Worm (Caenorhabditis elegans): ENCODE data around the gene clec-146.
A peak's percentile ranks its signal among the peaks of the same experiment; 100 is the strongest.

clec-146 gene

DNA sequence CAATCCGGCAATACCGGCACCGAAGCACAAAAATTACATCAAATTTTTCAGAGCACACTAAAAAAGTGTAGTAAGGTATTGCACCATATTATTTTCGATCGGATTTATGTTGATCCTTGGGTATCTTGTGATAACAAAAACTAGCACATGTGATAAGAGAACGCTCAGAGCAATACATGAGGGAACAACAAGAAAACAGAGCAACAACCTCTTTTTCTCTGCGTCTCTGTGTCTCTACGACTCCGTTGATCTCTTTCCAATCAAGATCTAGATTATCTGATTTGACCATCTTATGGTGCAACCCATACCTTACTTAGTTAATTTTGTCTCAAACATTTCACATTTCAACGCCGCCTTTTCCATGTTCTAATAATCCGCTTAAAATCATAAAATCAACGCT, 38.7 kb upstream of the clec-146 start, which contains the start of gene tag-10:
Gene tag-10, plus strand, starts transcription at position 347 of the 400 bp plus-strand sequence.
- TF ChIP-seq tag-97 (GFP tag; IDR thresholded peaks at IDR 0.05) (no peak), ceh-28 (tag; optimal IDR thresholded peaks at IDR 0.05) (no peak), D1046.2 (GFP tag; IDR thresholded peaks at IDR 0.05) (no peak), ceh-62 (tag; optimal IDR thresholded peaks at IDR 0.05) (no peak), nhr-111 (GFP tag; optimal IDR thresholded peaks at IDR 0.05) (no peak), daf-19 (GFP tag; conservative IDR thresholded peaks at IDR 0.05) (no peak), aha-1 (tag) (no peak), ztf-7 (tag; optimal IDR thresholded peaks at IDR 0.05) (peak; percentile 40), daf-8 (GFP tag; IDR thresholded peaks at IDR 0.05) (no peak), lin-39 (tag; optimal IDR thresholded peaks at IDR 0.05) (no peak), dmd-9 (GFP tag; IDR thresholded peaks at IDR 0.05) (no peak), madf-9 (GFP tag; conservative IDR thresholded peaks at IDR 0.05) (no peak), nhr-11 (tag; optimal IDR thresholded peaks at IDR 0.05) (no peak), nhr-77 (tag; optimal IDR thresholded peaks at IDR 0.05) (no peak), daf-16 (GFP tag; optimal IDR thresholded peaks at IDR 0.05) (peak in 1 of 2 experiments; percentile 73), daf-16 (tag; optimal IDR thresholded peaks at IDR 0.05) (peak; percentile 30), lin-38 (GFP tag; IDR thresholded peaks at IDR 0.05) (no peak), duxl-1 (tag; optimal IDR thresholded peaks at IDR 0.05; ENCODE audit: poor library complexity) (no peak)

DNA sequence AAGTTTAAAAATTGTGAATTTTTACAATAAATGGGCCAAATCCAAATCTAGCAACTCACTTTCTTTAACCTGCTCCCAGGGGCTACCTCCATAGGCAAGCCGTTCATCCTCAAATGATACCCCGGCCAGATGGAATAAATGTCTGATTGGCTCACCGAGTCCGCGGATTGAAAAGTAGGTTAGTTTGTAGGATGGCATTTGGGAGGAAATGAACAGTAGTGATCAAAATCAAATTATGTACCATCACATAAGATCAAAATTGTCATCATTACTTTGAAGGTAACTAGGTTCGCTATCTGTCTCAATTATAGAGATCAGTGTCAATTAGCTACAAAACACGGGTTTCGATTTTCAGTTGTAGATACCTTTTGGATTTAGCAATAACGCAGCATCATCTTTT, 37.1 kb upstream of the clec-146 start, which contains the start of the genes gst-17 and gst-18:
Gene gst-17, minus strand, starts transcription at position 101 of the 400 bp plus-strand sequence.
Gene gst-18, minus strand, starts transcription at position 198 of the 400 bp plus-strand sequence.
- TF ChIP-seq ceh-62 (tag; optimal IDR thresholded peaks at IDR 0.05) (no peak), egl-43 (GFP tag; IDR thresholded peaks at IDR 0.05) (no peak), lin-15B (tag; optimal IDR thresholded peaks at IDR 0.05) (no peak), duxl-1 (tag; optimal IDR thresholded peaks at IDR 0.05; ENCODE audit: poor library complexity) (no peak), unc-62 (GFP tag; optimal IDR thresholded peaks at IDR 0.05 in 1 of 2) (no peak), unc-62 (tag; optimal IDR thresholded peaks at IDR 0.05) (no peak)

ce11 chrII:13627001-13627400, 33.4 kb upstream of the clec-146 start, which contains the start of gene gst-19:
TSS of gene gst-19 (minus strand) at chrII:13627145.
- TF ChIP-seq nhr-11 (tag; optimal IDR thresholded peaks at IDR 0.05) (no peak), spr-1 (tag; optimal IDR thresholded peaks at IDR 0.05) (no peak), lim-7 (GFP tag; IDR thresholded peaks at IDR 0.05) (no peak), mxl-2 (GFP tag; conservative IDR thresholded peaks at IDR 0.05) (no peak), nhr-28 (tag; optimal IDR thresholded peaks at IDR 0.05) (peak; percentile 27), hlh-11 (tag; optimal IDR thresholded peaks at IDR 0.05) (no peak), aha-1 (tag) (peak; percentile 71), nhr-48 (tag; optimal IDR thresholded peaks at IDR 0.05) (no peak), lin-39 (tag; optimal IDR thresholded peaks at IDR 0.05) (no peak), hif-1 (tag; optimal IDR thresholded peaks at IDR 0.05) (peak; percentile 78 to 93), zip-2 (tag; optimal IDR thresholded peaks at IDR 0.05) (no peak), fos-1 (tag; optimal IDR thresholded peaks at IDR 0.05) (no peak), nhr-10 (tag; optimal IDR thresholded peaks at IDR 0.05) (no peak), ceh-32 (tag; optimal IDR thresholded peaks at IDR 0.05; ENCODE audit: poor library complexity) (no peak), daf-8 (GFP tag; IDR thresholded peaks at IDR 0.05) (no peak)

- TF ChIP-seq F26F4.8 (GFP tag; conservative IDR thresholded peaks at IDR 0.05) (no peak), ctbp-1 (GFP tag; IDR thresholded peaks at IDR 0.05) (no peak), lin-1 (GFP tag; IDR thresholded peaks at IDR 0.05) (no peak), dmd-6 (GFP tag; IDR thresholded peaks at IDR 0.05) (no peak), R02D3.7 (tag; optimal IDR thresholded peaks at IDR 0.05) (no peak), gei-8 (GFP tag; optimal IDR thresholded peaks at IDR 0.05) (no peak), lsy-2 (tag; optimal IDR thresholded peaks at IDR 0.05) (no peak), mxl-3 (GFP tag; optimal IDR thresholded peaks at IDR 0.05) (no peak), mxl-2 (GFP tag; conservative IDR thresholded peaks at IDR 0.05) (no peak), saeg-2 (GFP tag; IDR thresholded peaks at IDR 0.05) (no peak), aha-1 (tag) (peak; percentile 39), nhr-10 (tag; optimal IDR thresholded peaks at IDR 0.05) (no peak), nhr-48 (tag; optimal IDR thresholded peaks at IDR 0.05) (peak; percentile 16), zip-11 (GFP tag; IDR thresholded peaks at IDR 0.05) (no peak), ceh-82 (tag; optimal IDR thresholded peaks at IDR 0.05) (no peak), ceh-32 (tag; optimal IDR thresholded peaks at IDR 0.05; ENCODE audit: poor library complexity) (no peak), madf-5 (GFP tag; IDR thresholded peaks at IDR 0.05) (no peak), daf-16 (GFP tag; optimal IDR thresholded peaks at IDR 0.05) (no peak), daf-16 (tag; optimal IDR thresholded peaks at IDR 0.05) (peak; percentile 26), lin-13 (GFP tag; optimal IDR thresholded peaks at IDR 0.05) (no peak), pqm-1 (tag; optimal IDR thresholded peaks at IDR 0.05) (no peak)
These were observed 30.8 kb upstream of the clec-146 start, which contains the start of gene gst-16 for ce11 chrII:13624330-13624729. TSS of gene gst-16 (minus strand) at chrII:13624440.

Measured in whole organism, L4 larva.